Worm (Caenorhabditis elegans): ENCODE measurements around the gene gpb-1.
A peak's percentile ranks its signal among the peaks of the same experiment; 100 is the strongest.
"Not testable (repeated sequence)": the region's sequence is repeated elsewhere in the genome, so short reads cannot be mapped to it uniquely, and the experiment has no call there.

DNA sequence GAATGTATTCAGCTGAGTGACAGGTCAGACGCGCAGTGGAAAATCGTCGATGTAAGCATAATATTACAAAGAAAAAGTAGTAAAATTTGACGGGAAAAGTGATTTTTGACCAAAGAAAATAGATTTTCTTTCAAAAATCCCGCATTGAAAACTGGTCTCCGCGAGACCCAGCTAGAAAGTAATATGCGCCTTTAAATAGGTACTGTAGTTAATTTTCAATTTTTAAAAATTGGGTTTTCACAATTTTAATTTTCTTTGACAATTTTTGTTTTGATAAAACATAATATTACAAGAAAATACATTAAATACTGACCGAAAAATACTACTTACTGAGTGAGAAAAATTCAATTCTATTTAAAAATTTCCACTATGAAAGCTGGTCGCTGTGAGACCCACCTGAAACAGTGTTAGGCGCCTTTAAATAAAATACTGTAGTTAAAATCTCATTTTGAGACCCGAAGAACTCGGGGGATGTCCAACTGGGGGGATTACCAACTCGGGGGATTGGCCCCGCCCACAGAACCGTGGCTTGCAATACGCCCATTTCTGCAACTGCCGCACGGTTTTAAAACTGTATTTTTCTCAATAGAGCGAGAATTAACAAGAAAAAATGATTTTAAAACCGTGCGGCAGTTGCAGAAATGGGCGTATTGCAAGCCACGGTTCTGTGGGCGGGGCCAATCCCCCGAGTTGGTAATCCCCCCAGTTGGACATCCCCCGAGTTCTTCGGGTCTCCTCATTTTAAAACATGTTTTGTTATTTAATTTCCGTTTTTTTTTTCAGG lies 53.1 kb downstream of the gpb-1 start, which contains the start of gene tars-1:
- not testable (repeated sequence) for TF ChIP-seq nhr-28, nhr-76, unc-130 (tag; optimal IDR thresholded peaks at IDR 0.05)
- peak; percentile 6 for TF ChIP-seq snu-23 (GFP tag; optimal IDR thresholded peaks at IDR 0.05)

All from whole organism, L1 larva.